Worm (Caenorhabditis elegans): ENCODE measurements around the gene Y38H6C.13.

Gene Y38H6C.13

DNA sequence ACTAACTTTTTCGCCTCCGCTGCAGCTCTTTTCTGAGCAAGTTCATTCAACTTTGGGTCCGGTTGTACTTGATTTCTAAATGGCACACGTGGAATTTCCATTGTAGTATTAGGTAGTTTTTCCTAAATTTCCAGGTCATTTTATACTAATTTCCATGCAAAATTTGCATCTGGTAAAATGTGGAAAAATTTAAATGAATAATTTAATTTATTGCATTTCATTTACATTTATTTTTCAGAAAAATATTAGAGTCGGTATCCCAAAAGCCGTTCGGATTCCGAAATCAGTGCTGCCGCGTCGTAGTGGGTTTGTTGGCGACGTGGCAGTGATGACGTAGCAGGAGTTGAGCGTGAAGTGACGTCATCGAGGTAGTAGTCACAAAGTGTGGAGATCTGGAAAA lies 19.5 kb downstream of the Y38H6C.13 start, which contains the start of gene Y38H6C.18:
TSS of gene Y38H6C.18 (minus strand) at position 101 of the 400 bp plus-strand sequence.
- TF ChIP-seq snpc-1.3 (tag; optimal IDR thresholded peaks at IDR 0.05; ENCODE audit: insufficient read depth): no peak
- no peak for TF ChIP-seq madf-6 (GFP tag; IDR thresholded peaks at IDR 0.05)
- no peak for TF ChIP-seq lag-1 (GFP tag; IDR thresholded peaks at IDR 0.05)
- TF ChIP-seq sptf-2 (GFP tag; optimal IDR thresholded peaks at IDR 0.05): no peak
- no peak for TF ChIP-seq tbx-9 (tag; optimal IDR thresholded peaks at IDR 0.05; ENCODE audit: borderline replicate concordance)
- TF ChIP-seq zim-3 (tag; optimal IDR thresholded peaks at IDR 0.05): no peak
- no peak for TF ChIP-seq nfyb-1 (GFP tag; IDR thresholded peaks at IDR 0.05)

DNA sequence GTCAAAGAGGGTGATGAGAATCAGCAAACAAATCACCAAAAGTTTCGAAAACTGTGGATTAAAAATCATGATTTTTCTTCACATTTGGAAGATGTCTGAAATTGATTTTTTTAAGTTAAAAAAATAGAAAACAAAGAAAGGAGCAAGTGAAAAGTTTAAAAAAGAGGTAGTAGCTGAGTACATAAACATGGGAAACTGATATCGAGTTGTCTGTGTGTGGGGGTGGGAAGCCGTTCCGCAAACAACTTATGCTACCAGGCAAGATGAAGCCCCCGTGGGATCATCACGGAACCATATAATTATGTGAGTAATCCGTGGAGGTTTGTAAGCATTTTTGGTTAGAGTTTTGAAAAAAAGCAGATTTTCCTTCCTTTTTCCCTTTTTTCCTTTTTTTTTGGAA lies 23.5 kb downstream of the Y38H6C.13 start, which contains the start of gene Y38H6C.20:
TSS of gene Y38H6C.20 (minus strand) at position 101 of the 400 bp plus-strand sequence.
- TF ChIP-seq repo-1 (tag; optimal IDR thresholded peaks at IDR 0.05) (no peak), B0035.1 (tag; optimal IDR thresholded peaks at IDR 0.05) (no peak), him-1 (tag; optimal IDR thresholded peaks at IDR 0.05) (no peak), zfh-2 (GFP tag; conservative IDR thresholded peaks at IDR 0.05) (no peak), ztf-25 (GFP tag; IDR thresholded peaks at IDR 0.05) (no peak), attf-3 (GFP tag; conservative IDR thresholded peaks at IDR 0.05) (no peak), aptf-2 (GFP tag; conservative IDR thresholded peaks at IDR 0.05) (no peak), let-607 (tag; optimal IDR thresholded peaks at IDR 0.05) (no peak), Y79H2A.3 (GFP tag; conservative IDR thresholded peaks at IDR 0.05) (no peak), F22D6.2 (tag; optimal IDR thresholded peaks at IDR 0.05) (no peak), tbx-9 (tag; optimal IDR thresholded peaks at IDR 0.05; ENCODE audit: borderline replicate concordance) (no peak), let-526 (GFP tag; IDR thresholded peaks at IDR 0.05) (no peak), egl-18 (GFP tag; IDR thresholded peaks at IDR 0.05) (no peak), chd-7 (tag; optimal IDR thresholded peaks at IDR 0.05) (no peak), mes-4 (tag; optimal IDR thresholded peaks at IDR 0.05) (no peak), B0336.3 (GFP tag; IDR thresholded peaks at IDR 0.05) (no peak)

ce11 chrV:20552971-20553370 lies 25.4 kb downstream of the Y38H6C.13 start, which contains the start of gene vmo-1:
Gene vmo-1, minus strand, starts transcription at chrV:20553071.
- TF ChIP-seq Y79H2A.3 (GFP tag; conservative IDR thresholded peaks at IDR 0.05): no peak
- TF ChIP-seq F10E7.11 (tag; optimal IDR thresholded peaks at IDR 0.05): no peak
- no peak for TF ChIP-seq sptf-2 (GFP tag; optimal IDR thresholded peaks at IDR 0.05)
- TF ChIP-seq hlh-26 (GFP tag; conservative IDR thresholded peaks at IDR 0.05): no peak
- TF ChIP-seq ztf-18 (tag; optimal IDR thresholded peaks at IDR 0.05): no peak
- TF ChIP-seq pbrm-1 (GFP tag; IDR thresholded peaks at IDR 0.05): no peak

DNA sequence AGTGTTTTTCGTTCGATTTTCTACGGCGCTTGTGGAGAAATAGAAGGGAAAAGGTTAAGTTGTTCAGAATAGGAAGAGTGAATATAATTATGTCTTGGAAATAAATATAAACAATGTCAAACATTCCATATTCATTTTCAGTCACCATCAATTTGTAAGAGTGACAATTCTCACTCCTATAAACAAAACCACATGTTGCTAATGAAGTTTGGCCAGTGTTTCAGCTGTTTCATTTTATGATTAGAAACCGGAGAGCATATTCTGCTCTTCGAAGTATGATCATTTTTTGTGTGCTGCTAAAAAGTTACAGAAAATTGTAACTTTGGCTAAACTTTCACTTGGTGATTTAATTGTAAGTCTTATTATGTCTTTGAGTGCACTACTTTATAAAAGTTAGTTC lies 27.5 kb downstream of the Y38H6C.13 start, which contains the start of gene Y38H6C.21:
TSS of gene Y38H6C.21 (minus strand) at position 148 of the 400 bp plus-strand sequence.
- no peak for TF ChIP-seq let-607 (tag; optimal IDR thresholded peaks at IDR 0.05)
- TF ChIP-seq nhr-80 (tag; optimal IDR thresholded peaks at IDR 0.05): peak; percentile 24

- TF ChIP-seq F10E7.11 (tag; optimal IDR thresholded peaks at IDR 0.05): no peak
- TF ChIP-seq Y56A3A.18 (GFP tag; IDR thresholded peaks at IDR 0.05): no peak
- no peak for TF ChIP-seq madf-6 (GFP tag; IDR thresholded peaks at IDR 0.05)
- no peak for TF ChIP-seq ama-1 (optimal IDR thresholded peaks at IDR 0.05)
- TF ChIP-seq ama-1 (GFP tag; optimal IDR thresholded peaks at IDR 0.05): no peak
- TF ChIP-seq nhr-80 (tag; optimal IDR thresholded peaks at IDR 0.05): peak; percentile 2
These were observed 28.7 kb downstream of the Y38H6C.13 start, which contains the start of gene Y38H6C.23 for ce11 chrV:20556260-20556659. Gene Y38H6C.23, minus strand, starts transcription at chrV:20556360.

ce11 chrV:20558270-20558669 lies 30.7 kb downstream of the Y38H6C.13 start, which contains the start of gene abf-4:
Gene abf-4, minus strand, starts transcription at chrV:20558370.
- no peak for TF ChIP-seq ceh-27 (GFP tag; optimal IDR thresholded peaks at IDR 0.05)
- TF ChIP-seq repo-1 (tag; optimal IDR thresholded peaks at IDR 0.05): no peak
- TF ChIP-seq athp-1 (tag; optimal IDR thresholded peaks at IDR 0.05): no peak
- no peak for TF ChIP-seq F37B4.10 (GFP tag; IDR thresholded peaks at IDR 0.05)
- TF ChIP-seq F57A8.1 (GFP tag; optimal IDR thresholded peaks at IDR 0.05): no peak
- TF ChIP-seq K12H6.12 (tag; optimal IDR thresholded peaks at IDR 0.05): no peak
- no peak for TF ChIP-seq egrh-3 (GFP tag; IDR thresholded peaks at IDR 0.05)
- no peak for TF ChIP-seq mcd-1 (GFP tag; IDR thresholded peaks at IDR 0.05)
- no peak for TF ChIP-seq F57C9.4 (tag; optimal IDR thresholded peaks at IDR 0.05)
- TF ChIP-seq ZK185.1 (tag; optimal IDR thresholded peaks at IDR 0.05; ENCODE audit: poor library complexity, severe bottlenecking): no peak
- no peak for TF ChIP-seq lsl-1 (GFP tag; optimal IDR thresholded peaks at IDR 0.05)
- TF ChIP-seq ztf-6 (GFP tag; IDR thresholded peaks at IDR 0.05): no peak

All from whole organism, young adult.